Worm (Caenorhabditis elegans): ENCODE results near the gene pdi-2.

DNA sequence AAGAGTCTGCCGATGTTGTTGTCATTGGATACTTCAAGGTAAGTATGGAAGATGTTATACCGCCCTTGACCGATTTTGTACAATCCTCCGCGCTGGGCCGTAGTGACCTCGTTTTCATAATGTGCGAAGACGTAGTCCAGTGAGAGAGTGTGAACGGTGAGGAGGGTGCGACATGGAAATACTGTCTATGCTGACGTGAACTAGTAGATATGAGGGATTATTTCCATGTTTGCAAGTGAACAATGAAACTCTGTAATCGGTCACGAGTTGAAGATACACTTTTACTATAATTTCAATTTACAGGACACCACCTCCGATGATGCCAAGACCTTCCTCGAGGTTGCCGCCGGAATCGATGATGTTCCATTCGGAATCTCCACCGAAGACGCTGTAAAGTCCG, 889 bp downstream of the pdi-2 start:
- TF ChIP-seq ztf-11 (tag; optimal IDR thresholded peaks at IDR 0.05), result no peak
- TF ChIP-seq ceh-39 (tag; optimal IDR thresholded peaks at IDR 0.05), result no peak
- TF ChIP-seq M03D4.4 (tag; optimal IDR thresholded peaks at IDR 0.05), result no peak
- TF ChIP-seq elt-1 (tag; optimal IDR thresholded peaks at IDR 0.05; ENCODE audit: borderline replicate concordance, insufficient read depth), result no peak

Data from whole organism, mixed stage, embryonic.